Worm (Caenorhabditis elegans): ENCODE measurements around the gene ndc-80.

The ndc-80 gene

DNA sequence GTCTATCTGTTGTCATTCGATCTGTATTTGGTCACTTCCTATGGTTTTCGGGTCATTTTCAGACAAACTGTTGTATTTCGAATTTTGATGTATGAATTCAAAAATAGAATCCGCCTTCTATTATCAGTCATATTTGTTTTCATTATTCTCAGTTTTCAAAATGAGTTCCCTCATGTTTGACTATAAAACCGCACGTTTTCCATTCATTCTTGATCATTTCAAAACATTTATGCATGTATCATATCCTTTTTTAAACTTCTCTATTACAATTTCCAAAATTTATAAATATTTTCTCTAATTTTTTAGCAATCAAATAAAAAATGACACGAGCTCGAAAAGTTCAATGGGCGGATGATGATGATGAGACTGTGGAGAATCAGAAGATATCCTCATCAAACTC lies 51.9 kb downstream of the ndc-80 start, which contains the start of gene K08F4.12:
TSS of gene K08F4.12 (plus strand) at position 301 of the 400 bp plus-strand sequence.
- TF ChIP-seq lsy-2 (tag; optimal IDR thresholded peaks at IDR 0.05) (no peak), ceh-20 (GFP tag; IDR thresholded peaks at IDR 0.05) (no peak), mdl-1 (tag; optimal IDR thresholded peaks at IDR 0.05) (no peak), arid-1 (GFP tag; conservative IDR thresholded peaks at IDR 0.05) (no peak), tag-97 (GFP tag; IDR thresholded peaks at IDR 0.05) (no peak), daf-8 (GFP tag; IDR thresholded peaks at IDR 0.05) (no peak), lin-1 (GFP tag; IDR thresholded peaks at IDR 0.05) (no peak), skn-1 (tag; optimal IDR thresholded peaks at IDR 0.05) (no peak), duxl-1 (tag; optimal IDR thresholded peaks at IDR 0.05; ENCODE audit: poor library complexity) (no peak), egl-27 (tag; optimal IDR thresholded peaks at IDR 0.05) (no peak), mes-2 (tag; optimal IDR thresholded peaks at IDR 0.05; ENCODE audit: poor library complexity, severe bottlenecking) (no peak), pha-4 (GFP tag; IDR thresholded peaks at IDR 0.05) (no peak), pha-4 (tag; optimal IDR thresholded peaks at IDR 0.05) (no peak), ctbp-1 (GFP tag; IDR thresholded peaks at IDR 0.05) (no peak)
